Worm (Caenorhabditis elegans): ENCODE data around the gene F16G10.2.
A peak's percentile ranks its signal among the peaks of the same experiment; 100 is the strongest.

The F16G10.2 gene

DNA sequence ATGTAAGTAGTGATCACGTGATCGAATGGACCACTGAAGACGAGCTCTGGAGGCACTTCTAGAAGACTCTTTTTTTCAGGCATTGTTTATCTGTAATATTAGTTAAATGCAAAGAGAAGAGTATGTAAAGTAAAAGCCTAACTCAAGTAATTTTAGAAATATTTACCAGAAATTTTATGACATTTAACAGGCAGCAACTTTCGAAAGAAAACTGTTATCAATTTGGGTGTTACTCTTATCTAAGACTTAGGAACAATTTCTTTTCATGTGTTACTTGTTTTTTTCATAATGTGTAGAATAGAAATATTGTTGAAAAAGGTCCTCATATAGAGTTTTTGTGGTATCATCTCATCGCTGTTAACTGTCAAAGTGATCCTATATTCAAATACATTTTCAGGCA lies 42.8 kb downstream of the F16G10.2 start, which contains the start of the genes F42G2.5 and F42G2.7:
F42G2.5 (minus strand) TSS at position 101 of the 400 bp plus-strand sequence.
F42G2.7 (plus strand) TSS at position 270 of the 400 bp plus-strand sequence.
- TF ChIP-seq mab-5 (tag; optimal IDR thresholded peaks at IDR 0.05) (no peak), gmeb-1 (tag; optimal IDR thresholded peaks at IDR 0.05) (peak; percentile 5), fos-1 (tag; optimal IDR thresholded peaks at IDR 0.05) (peak; percentile 32), nhr-10 (tag; optimal IDR thresholded peaks at IDR 0.05) (no peak), nhr-237 (tag; optimal IDR thresholded peaks at IDR 0.05) (no peak)

DNA sequence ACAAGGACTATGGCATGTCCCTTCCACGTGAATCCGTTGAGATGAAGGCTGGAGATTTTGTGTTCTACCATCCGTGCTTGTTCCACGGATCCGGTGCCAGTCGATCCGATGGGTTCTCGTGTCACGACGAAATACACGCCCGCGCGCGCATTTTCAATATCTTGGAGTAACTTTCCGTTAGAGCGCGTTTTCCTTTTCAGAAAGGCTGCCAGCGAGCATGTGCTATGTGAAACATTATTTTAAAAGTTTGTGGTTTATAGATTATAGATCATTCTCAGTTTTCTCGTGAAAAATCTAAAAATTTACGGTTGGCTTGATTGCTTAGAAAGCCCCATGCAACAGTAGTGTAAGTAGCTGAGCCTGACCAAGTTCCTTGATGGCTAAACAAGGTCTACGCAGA lies 43.8 kb downstream of the F16G10.2 start, which contains the start of gene fbxc-20:
fbxc-20 (plus strand) TSS at position 301 of the 400 bp plus-strand sequence.
- TF ChIP-seq Y55F3AM.14 (GFP tag; optimal IDR thresholded peaks at IDR 0.05) (no peak), sma-3 (GFP tag; optimal IDR thresholded peaks at IDR 0.05) (no peak), unc-55 (GFP tag; optimal IDR thresholded peaks at IDR 0.05) (no peak), nhr-12 (tag; optimal IDR thresholded peaks at IDR 0.05) (no peak), aly-2 (tag; optimal IDR thresholded peaks at IDR 0.05) (no peak), peb-1 (tag; optimal IDR thresholded peaks at IDR 0.05) (no peak), lin-13 (GFP tag; optimal IDR thresholded peaks at IDR 0.05) (no peak)

DNA sequence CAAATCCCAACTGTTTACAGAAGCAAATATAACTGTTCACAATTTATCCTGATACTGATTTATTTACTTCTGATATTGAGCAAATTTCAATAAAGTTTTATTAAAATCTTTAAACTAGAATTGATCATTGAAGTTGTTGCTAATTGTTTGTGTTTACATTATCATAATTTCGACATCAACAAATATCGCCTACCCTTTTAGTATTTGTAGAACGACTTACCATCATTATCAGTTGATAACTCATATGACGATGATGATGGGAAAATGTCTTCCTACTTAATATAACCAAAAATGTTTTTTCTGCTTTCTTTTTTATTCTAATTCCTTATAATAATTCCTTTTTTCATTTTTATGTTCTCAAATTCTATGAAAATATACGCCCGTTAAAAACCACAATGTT lies 45.6 kb downstream of the F16G10.2 start:
- TF ChIP-seq crh-2 (tag; optimal IDR thresholded peaks at IDR 0.05) (peak; percentile 2), gmeb-1 (tag; optimal IDR thresholded peaks at IDR 0.05) (peak; percentile 1), nhr-129 (tag; optimal IDR thresholded peaks at IDR 0.05) (peak; percentile 76), unc-39 (tag; optimal IDR thresholded peaks at IDR 0.05) (no peak), peb-1 (tag; optimal IDR thresholded peaks at IDR 0.05) (no peak), fos-1 (tag; optimal IDR thresholded peaks at IDR 0.05) (peak; percentile 38)

DNA sequence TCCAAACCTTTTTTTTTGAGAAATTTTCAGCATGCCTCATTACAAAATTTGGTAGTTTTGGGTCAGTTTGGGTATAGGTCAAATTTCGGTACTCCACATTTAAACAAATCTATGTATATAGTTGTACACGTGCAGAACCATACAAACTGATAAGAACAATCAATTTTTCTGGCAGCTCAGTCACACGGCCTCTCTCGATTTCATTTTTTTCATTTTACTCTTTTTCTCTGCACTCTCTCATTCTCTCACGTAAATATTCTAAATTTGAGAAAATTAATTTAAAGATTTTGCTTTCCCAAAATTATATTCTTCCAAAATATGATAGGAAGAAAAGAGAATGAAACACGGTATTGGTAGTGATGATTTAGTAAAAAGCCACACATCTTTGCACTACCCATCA lies 46.1 kb downstream of the F16G10.2 start:
- TF ChIP-seq elt-1 (tag; optimal IDR thresholded peaks at IDR 0.05): no peak
- TF ChIP-seq ceh-82 (tag; optimal IDR thresholded peaks at IDR 0.05): no peak
- TF ChIP-seq nhr-77 (tag; optimal IDR thresholded peaks at IDR 0.05): no peak
- no peak for TF ChIP-seq blmp-1 (tag; optimal IDR thresholded peaks at IDR 0.05; ENCODE audit: insufficient read depth)
- no peak for TF ChIP-seq dmd-4 (tag; optimal IDR thresholded peaks at IDR 0.05)
- TF ChIP-seq nhr-25 (tag; optimal IDR thresholded peaks at IDR 0.05): no peak
- no peak for TF ChIP-seq Y55F3AM.14 (GFP tag; optimal IDR thresholded peaks at IDR 0.05)
- TF ChIP-seq lsy-2 (tag; optimal IDR thresholded peaks at IDR 0.05): no peak
- TF ChIP-seq nhr-10 (tag; optimal IDR thresholded peaks at IDR 0.05): no peak
- no peak for TF ChIP-seq unc-62 (GFP tag; optimal IDR thresholded peaks at IDR 0.05)
- no peak for TF ChIP-seq F13H6.1 (tag; optimal IDR thresholded peaks at IDR 0.05)
- TF ChIP-seq R02D3.7 (tag; optimal IDR thresholded peaks at IDR 0.05): no peak
- TF ChIP-seq nhr-21 (tag; optimal IDR thresholded peaks at IDR 0.05): no peak

DNA sequence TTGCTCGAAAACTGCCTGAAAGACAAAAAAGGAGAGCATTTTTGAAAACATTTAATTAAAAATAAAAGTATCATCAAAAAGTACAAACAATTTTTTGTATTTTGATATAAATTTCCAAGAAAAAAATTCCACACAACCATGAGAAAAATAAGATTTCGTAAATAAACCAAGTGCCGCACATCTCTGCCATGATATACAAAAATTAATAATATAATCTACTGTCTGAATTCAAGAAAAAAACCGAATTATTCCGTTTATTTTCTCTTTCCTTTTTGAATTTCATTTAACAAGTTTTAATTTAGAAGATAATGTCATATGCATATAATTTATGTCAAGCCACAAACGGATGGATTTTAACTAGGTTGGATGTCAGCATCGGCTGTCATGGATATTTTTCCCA lies 46.8 kb downstream of the F16G10.2 start, which contains the start of gene F42G2.2:
F42G2.2 (plus strand) TSS at position 301 of the 400 bp plus-strand sequence.
- no peak for TF ChIP-seq lsy-2 (tag; optimal IDR thresholded peaks at IDR 0.05)
- no peak for TF ChIP-seq lin-11 (tag; optimal IDR thresholded peaks at IDR 0.05)
- no peak for TF ChIP-seq peb-1 (tag; optimal IDR thresholded peaks at IDR 0.05)
- no peak for TF ChIP-seq unc-62 (GFP tag; optimal IDR thresholded peaks at IDR 0.05)
- TF ChIP-seq nhr-12 (tag; optimal IDR thresholded peaks at IDR 0.05): no peak
- TF ChIP-seq nhr-237 (tag; optimal IDR thresholded peaks at IDR 0.05): no peak

DNA sequence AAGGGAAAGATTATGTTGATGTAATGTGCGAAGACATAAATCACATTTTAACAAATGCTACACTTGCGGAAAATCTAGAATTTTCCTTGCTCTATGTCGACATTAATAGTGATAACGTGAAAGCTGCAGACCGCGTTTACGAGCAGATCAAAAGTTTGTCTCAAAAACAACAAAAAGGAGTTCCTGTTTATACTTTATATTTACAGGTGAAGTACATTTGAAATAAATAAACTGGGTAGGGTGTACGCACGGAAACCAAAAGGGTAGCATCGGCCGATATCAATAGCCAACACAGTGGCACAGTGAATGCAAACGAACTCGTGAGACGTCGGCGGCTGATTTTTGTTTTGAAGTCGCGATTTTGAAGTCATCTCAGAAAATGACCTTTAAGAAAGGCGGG lies 47.4 kb downstream of the F16G10.2 start:
- TF ChIP-seq skn-1 (tag; optimal IDR thresholded peaks at IDR 0.05): no peak
- no peak for TF ChIP-seq nhr-129 (tag; optimal IDR thresholded peaks at IDR 0.05)
- no peak for TF ChIP-seq elt-3 (tag; optimal IDR thresholded peaks at IDR 0.05)
- no peak for TF ChIP-seq nhr-23 (tag; optimal IDR thresholded peaks at IDR 0.05)
- TF ChIP-seq nhr-237 (tag; optimal IDR thresholded peaks at IDR 0.05): no peak
- TF ChIP-seq zag-1 (tag; optimal IDR thresholded peaks at IDR 0.05): no peak
- no peak for TF ChIP-seq mab-5 (tag; optimal IDR thresholded peaks at IDR 0.05)
- no peak for TF ChIP-seq dmd-4 (tag; optimal IDR thresholded peaks at IDR 0.05)
- no peak for TF ChIP-seq nhr-10 (tag; optimal IDR thresholded peaks at IDR 0.05)
- TF ChIP-seq snpc-4 (tag; optimal IDR thresholded peaks at IDR 0.05): no peak
- TF ChIP-seq gmeb-1 (tag; optimal IDR thresholded peaks at IDR 0.05): no peak
- TF ChIP-seq ama-1 (optimal IDR thresholded peaks at IDR 0.05): no peak
- TF ChIP-seq nhr-77 (tag; optimal IDR thresholded peaks at IDR 0.05): no peak
- no peak for TF ChIP-seq C34F6.9 (tag; optimal IDR thresholded peaks at IDR 0.05)
- TF ChIP-seq F13H6.1 (tag; optimal IDR thresholded peaks at IDR 0.05): no peak
- no peak for TF ChIP-seq unc-39 (tag; optimal IDR thresholded peaks at IDR 0.05)
- no peak for TF ChIP-seq nhr-21 (tag; optimal IDR thresholded peaks at IDR 0.05)
- TF ChIP-seq Y55F3AM.14 (GFP tag; optimal IDR thresholded peaks at IDR 0.05): no peak
- no peak for TF ChIP-seq aly-2 (tag; optimal IDR thresholded peaks at IDR 0.05)
